Worm (Caenorhabditis elegans) whole organism, early embryonic: ENCODE results near the gene ttr-31.

Source experiments
- ama-1 ChIP-seq: fragments of 150-350 bp; optimal IDR thresholded peaks from 2 replicates; lab custom pipeline; 2014
- flt-1 ChIP-seq: fragments of 200-800 bp; sonication (Bioruptor generic); IDR thresholded peaks from 2 replicates; pipeline ENCODE4 v1.3.6; 2022; ENCODE audit warnings: missing genetic modification characterization, missing compliant biosample characterization
- hnd-1 ChIP-seq: sonication (generic microtip); optimal IDR thresholded peaks from 2 replicates; lab custom pipeline; 2016; ENCODE audit warnings: missing genetic modification characterization, missing compliant biosample characterization
- tbx-11 ChIP-seq: fragments of 200-800 bp; sonication (Bioruptor generic); IDR thresholded peaks from 2 replicates; pipeline ENCODE4 v1.3.6; 2022; ENCODE audit warnings: missing genetic modification characterization, missing compliant biosample characterization
- tra-4 ChIP-seq: sonication (generic microtip); optimal IDR thresholded peaks from 2 replicates; lab custom pipeline; 2017; ENCODE audit warnings: missing genetic modification characterization, missing compliant biosample characterization

DNA sequence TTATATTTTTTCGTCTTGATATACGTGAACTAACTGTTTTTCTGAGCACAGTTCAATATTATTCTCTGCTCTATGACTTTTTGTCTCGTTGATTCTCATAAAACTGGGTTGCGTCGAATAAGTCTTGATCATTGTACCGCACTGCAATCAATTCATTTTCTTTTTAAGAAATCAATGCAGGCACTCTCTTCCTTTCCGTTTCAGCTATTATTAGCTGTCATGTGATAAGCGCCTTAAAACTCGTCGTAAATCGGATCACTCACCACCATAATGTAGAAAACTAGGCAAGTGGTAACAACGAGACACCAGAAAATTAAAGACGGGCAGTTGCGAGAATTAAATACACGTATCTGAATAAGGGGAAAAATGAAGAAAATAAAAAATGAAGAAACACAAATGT lies 1.5 kb downstream of the ttr-31 start:
- no peak for TF ChIP-seq tra-4 (tag; lab: Kevin White, UChicago)
- TF ChIP-seq flt-1 = no peak
- no peak for TF ChIP-seq tbx-11 (GFP tag; lab: Robert Waterston, UW)
- TF ChIP-seq ama-1 = no peak
- TF ChIP-seq hnd-1 (tag; lab: Kevin White, UChicago) = no peak
